Worm (Caenorhabditis elegans) whole organism, L4/young adult: ENCODE measurements around the gene R148.8.

Experiments used
- W03F9.2 ChIP-seq: fragments of 150-350 bp; optimal IDR thresholded peaks from 2 replicates; lab custom pipeline; 2014; ENCODE audit warnings: missing biosample characterization, missing genetic modification characterization
- dao-5 ChIP-seq: sonication (generic microtip); optimal IDR thresholded peaks from 2 replicates; lab custom pipeline; 2016; ENCODE audit warnings: missing genotype, missing genetic modification characterization, moderate library complexity, missing compliant biosample characterization
- him-1 ChIP-seq: sonication (generic microtip); optimal IDR thresholded peaks from 2 replicates; lab custom pipeline; 2016; ENCODE audit warnings: missing genotype, missing genetic modification reagents, missing genetic modification characterization, missing compliant biosample characterization

ce11 chrIII:3200563-3200962, 9.3 kb downstream of the R148.8 start:
- no peak for TF ChIP-seq W03F9.2
- TF ChIP-seq him-1 (tag; lab: Kevin White, UChicago), result no peak
- no peak for TF ChIP-seq dao-5 (tag; lab: Kevin White, UChicago)
